Worm (Caenorhabditis elegans): Measurements from ENCODE around the gene F42F12.3.

ce11 chrX:12326424-12326823, 24.0 kb upstream of the F42F12.3 start, which contains the start of gene srd-41:
- TF ChIP-seq W03F9.2 (tag; optimal IDR thresholded peaks at IDR 0.05), result no peak
- no peak for TF ChIP-seq him-1 (tag; optimal IDR thresholded peaks at IDR 0.05)
- no peak for TF ChIP-seq dao-5 (tag; optimal IDR thresholded peaks at IDR 0.05)
